Fruit fly (Drosophila melanogaster) whole organism, embryonic: ENCODE measurements around the gene CG31327.

Source experiments
- Abd-B ChIP-seq: fragments of 200-800 bp; sonication (Bioruptor generic); optimal IDR thresholded peaks from 2 replicates; lab custom pipeline; 2018; ENCODE audit warnings: missing biosample characterization, mild to moderate bottlenecking, missing genetic modification characterization, moderate library complexity
- CG10147 ChIP-seq: fragments of 200-800 bp; sonication (Bioruptor generic); optimal IDR thresholded peaks from 2 replicates; lab custom pipeline; 2019; ENCODE audit warnings: missing biosample characterization, mild to moderate bottlenecking, missing genetic modification characterization, moderate library complexity
- CG10366 ChIP-seq: fragments of 200-800 bp; sonication (Bioruptor generic); IDR thresholded peaks from 2 replicates; pipeline ENCODE4 v1.3.6; 2022; ENCODE audit warnings: missing biosample characterization, missing genetic modification characterization
- CG10543 ChIP-seq: fragments of 200-800 bp; sonication (Bioruptor generic); optimal IDR thresholded peaks from 3 replicates; lab custom pipeline; 2017; ENCODE audit warnings: missing biosample characterization, mild to moderate bottlenecking, missing genetic modification characterization, moderate library complexity
- CG11696 ChIP-seq: fragments of 200-800 bp; sonication (Bioruptor generic); IDR thresholded peaks from 2 replicates; pipeline ENCODE4 v1.3.6; 2022; ENCODE audit warnings: missing biosample characterization, missing genetic modification characterization
- CG14710 ChIP-seq: fragments of 200-800 bp; sonication (Bioruptor generic); optimal IDR thresholded peaks from 3 replicates; lab custom pipeline; 2019; ENCODE audit warnings: missing biosample characterization, mild to moderate bottlenecking, missing genetic modification characterization, moderate library complexity
- CG1602 ChIP-seq: fragments of 200-800 bp; sonication (Bioruptor generic); optimal IDR thresholded peaks from 3 replicates; lab custom pipeline; 2016; ENCODE audit warnings: missing biosample characterization, missing genetic modification characterization
- CG17186 ChIP-seq: fragments of 200-800 bp; sonication (Bioruptor generic); optimal IDR thresholded peaks from 3 replicates; lab custom pipeline; 2017; ENCODE audit warnings: missing biosample characterization, missing genetic modification reagents, missing genetic modification characterization
- CG18476 ChIP-seq: fragments of 200-800 bp; sonication (Bioruptor generic); optimal IDR thresholded peaks from 2 replicates; lab custom pipeline; 2016; ENCODE audit warnings: missing biosample characterization, mild to moderate bottlenecking, missing genetic modification characterization
- CG32767 ChIP-seq: fragments of 200-800 bp; sonication (Bioruptor generic); IDR thresholded peaks from 2 replicates; pipeline ENCODE4 v1.3.6; 2022; ENCODE audit warnings: missing biosample characterization, missing genetic modification characterization
- CG4617 ChIP-seq: fragments of 200-800 bp; sonication (Bioruptor generic); optimal IDR thresholded peaks from 3 replicates; lab custom pipeline; 2016; ENCODE audit warnings: missing biosample characterization, missing genetic modification characterization, borderline replicate concordance
- CG8089 ChIP-seq: fragments of 200-800 bp; sonication (Bioruptor generic); optimal IDR thresholded peaks from 3 replicates; lab custom pipeline; 2016; ENCODE audit warnings: missing biosample characterization, missing genetic modification characterization
- CG8290 ChIP-seq, 3 experiments: fragments of 200-800 bp; sonication (Bioruptor generic); optimal IDR thresholded peaks; 2 replicates each; lab custom pipeline; 2016 to 2019; ENCODE audit warnings: missing biosample characterization in 3 of 3, missing genetic modification characterization in 3 of 3, mild to moderate bottlenecking in 2 of 3, moderate library complexity in 1 of 3
- Dip2 ChIP-seq: fragments of 200-800 bp; sonication (Bioruptor generic); IDR thresholded peaks from 2 replicates; pipeline ENCODE4 v1.3.6; 2022; ENCODE audit warnings: missing biosample characterization, missing genetic modification characterization
- Doc3 ChIP-seq: fragments of 200-800 bp; sonication (Bioruptor generic); IDR thresholded peaks from 3 replicates; pipeline ENCODE4 v1.3.6; 2022; ENCODE audit warnings: missing biosample characterization, missing genetic modification characterization; ENCODE audit not compliant: partially characterized antibody
- E2f1 ChIP-seq: fragments of 200-800 bp; sonication (Bioruptor generic); IDR thresholded peaks from 2 replicates; pipeline ENCODE4 v1.3.6; 2022; ENCODE audit warnings: missing biosample characterization, missing genetic modification characterization
- E2f2 ChIP-seq: fragments of 200-800 bp; sonication (Bioruptor generic); IDR thresholded peaks from 2 replicates; pipeline ENCODE4 v1.3.6; 2022; ENCODE audit warnings: missing biosample characterization, missing genetic modification characterization
- Eip74EF ChIP-seq, 2 experiments: fragments of 200-800 bp in 1 of 2; fragments of >200 bp in 1 of 2; sonication (Bioruptor generic) in 1 of 2; optimal IDR thresholded peaks; 2 replicates each; lab custom pipeline; 2017 to 2019; ENCODE audit warnings: missing biosample characterization in 2 of 2, missing genetic modification characterization in 2 of 2, mild to moderate bottlenecking in 1 of 2, moderate library complexity in 1 of 2
- HLH3B ChIP-seq: fragments of 200-800 bp; sonication (Bioruptor generic); IDR thresholded peaks from 2 replicates; pipeline ENCODE4 v1.3.6; 2022; ENCODE audit warnings: missing biosample characterization, missing genetic modification characterization
- HLHmδ ChIP-seq: fragments of 200-800 bp; sonication (Bioruptor generic); optimal IDR thresholded peaks from 2 replicates; lab custom pipeline; 2018; ENCODE audit warnings: missing biosample characterization, mild to moderate bottlenecking, missing genetic modification characterization, moderate library complexity
- MTF-1 ChIP-seq: fragments of 200-800 bp; sonication (Bioruptor generic); optimal IDR thresholded peaks from 2 replicates; lab custom pipeline; 2018; ENCODE audit warnings: missing biosample characterization, mild to moderate bottlenecking, missing genetic modification characterization, borderline replicate concordance
- Nf-YA ChIP-seq: fragments of 200-800 bp; sonication (Bioruptor generic); IDR thresholded peaks from 2 replicates; pipeline ENCODE4 v1.3.6; 2022; ENCODE audit warnings: missing biosample characterization, missing genetic modification characterization
- Optix ChIP-seq: fragments of 200-800 bp; sonication (Bioruptor generic); IDR thresholded peaks from 3 replicates; pipeline ENCODE4 v1.3.6; 2022; ENCODE audit warnings: missing biosample characterization, missing genetic modification characterization
- Ptx1 ChIP-seq: fragments of 200-800 bp; sonication (Bioruptor generic); IDR thresholded peaks from 2 replicates; pipeline ENCODE4 v1.3.6; 2022; ENCODE audit warnings: missing biosample characterization, missing genetic modification characterization
- Six4 ChIP-seq: fragments of 200-800 bp; sonication (Bioruptor generic); optimal IDR thresholded peaks from 2 replicates; lab custom pipeline; 2016; ENCODE audit warnings: missing biosample characterization, missing genetic modification characterization
- YL-1 ChIP-seq: fragments of 200-800 bp; sonication (Bioruptor generic); optimal IDR thresholded peaks from 3 replicates; lab custom pipeline; 2017; ENCODE audit warnings: missing biosample characterization, mild to moderate bottlenecking, missing genetic modification characterization
- ara ChIP-seq: fragments of 200-800 bp; sonication (Bioruptor generic); IDR thresholded peaks from 2 replicates; pipeline ENCODE4 v1.3.6; 2022; ENCODE audit warnings: missing biosample characterization, missing genetic modification characterization
- bigmax ChIP-seq: fragments of 200-800 bp; sonication (Bioruptor generic); optimal IDR thresholded peaks from 2 replicates; lab custom pipeline; 2018; ENCODE audit warnings: missing biosample characterization, mild to moderate bottlenecking, missing genetic modification characterization
- br ChIP-seq: fragments of >200 bp; optimal IDR thresholded peaks from 2 replicates; lab custom pipeline; 2017
- cas ChIP-seq: fragments of 200-800 bp; sonication (Bioruptor generic); IDR thresholded peaks from 2 replicates; pipeline ENCODE4 v1.3.6; 2022; ENCODE audit warnings: missing biosample characterization, missing genetic modification characterization
- corto ChIP-seq: fragments of 200-800 bp; sonication (Bioruptor generic); optimal IDR thresholded peaks from 2 replicates; lab custom pipeline; 2016; ENCODE audit warnings: missing biosample characterization, mild to moderate bottlenecking, missing genetic modification characterization, moderate library complexity
- exex ChIP-seq: fragments of 200-800 bp; sonication (Bioruptor generic); optimal IDR thresholded peaks from 4 replicates; lab custom pipeline; 2018; ENCODE audit warnings: missing biosample characterization, mild to moderate bottlenecking, missing genetic modification characterization, moderate library complexity
- eyg ChIP-seq: fragments of 200-800 bp; sonication (Bioruptor generic); optimal IDR thresholded peaks from 3 replicates; lab custom pipeline; 2016; ENCODE audit warnings: missing biosample characterization, missing genetic modification characterization
- fu2 ChIP-seq: fragments of 200-800 bp; sonication (Bioruptor generic); optimal IDR thresholded peaks from 2 replicates; lab custom pipeline; 2016; ENCODE audit warnings: missing biosample characterization, missing genetic modification characterization
- kah ChIP-seq: fragments of 200-800 bp; sonication (Bioruptor generic); optimal IDR thresholded peaks from 2 replicates; lab custom pipeline; 2018; ENCODE audit warnings: missing biosample characterization, mild to moderate bottlenecking, missing genetic modification characterization
- ken ChIP-seq: fragments of 200-800 bp; sonication (Bioruptor generic); IDR thresholded peaks from 3 replicates; pipeline ENCODE4 v1.3.6; 2022; ENCODE audit warnings: missing biosample characterization, missing genetic modification characterization
- lola ChIP-seq, 3 experiments: fragments of >200 bp in 2 of 3; fragments of 200-800 bp in 1 of 3; sonication (Bioruptor generic) in 1 of 3; optimal IDR thresholded peaks; 2 replicates each; lab custom pipeline; 2017 to 2019; ENCODE audit warnings: missing biosample characterization in 3 of 3, missing genetic modification characterization in 3 of 3, mild to moderate bottlenecking in 1 of 3, moderate library complexity in 1 of 3
- nau ChIP-seq: fragments of 200-800 bp; sonication (Bioruptor generic); optimal IDR thresholded peaks from 3 replicates; lab custom pipeline; 2017; ENCODE audit warnings: missing biosample characterization, mild to moderate bottlenecking, missing genetic modification characterization, missing genetic modification reagents
- nerfin-1 ChIP-seq: fragments of 200-800 bp; sonication (Bioruptor generic); optimal IDR thresholded peaks from 3 replicates; lab custom pipeline; 2019; ENCODE audit warnings: missing biosample characterization, mild to moderate bottlenecking, missing genetic modification characterization, moderate library complexity
- nmo ChIP-seq: fragments of 200-800 bp; sonication (Bioruptor generic); optimal IDR thresholded peaks from 2 replicates; lab custom pipeline; 2018; ENCODE audit warnings: missing biosample characterization, mild to moderate bottlenecking, missing genetic modification characterization, moderate library complexity
- pum ChIP-seq: fragments of 200-800 bp; sonication (Bioruptor generic); optimal IDR thresholded peaks from 2 replicates; lab custom pipeline; 2016; ENCODE audit warnings: missing biosample characterization, missing genetic modification characterization
- sc ChIP-seq, 3 experiments: fragments of >200 bp in 2 of 3; fragments of 200-800 bp in 1 of 3; sonication (Bioruptor generic) in 1 of 3; optimal IDR thresholded peaks; 2 replicates in 2 of 3; 3 replicates in 1 of 3; lab custom pipeline; 2017; ENCODE audit warnings: mild to moderate bottlenecking in 1 of 3, missing biosample characterization in 1 of 3, missing genetic modification characterization in 1 of 3, missing genetic modification reagents in 1 of 3
- sens ChIP-seq: fragments of 200-800 bp; sonication (Bioruptor generic); peaks from one replicate; lab custom pipeline; 2016; ENCODE audit warnings: missing biosample characterization, missing genetic modification characterization
- seq ChIP-seq: fragments of 200-800 bp; sonication (Bioruptor generic); IDR thresholded peaks from 2 replicates; pipeline ENCODE4 v1.3.6; 2022; ENCODE audit warnings: missing biosample characterization, missing genetic modification characterization
- sr ChIP-seq: fragments of 200-800 bp; sonication (Bioruptor generic); IDR thresholded peaks from 3 replicates; pipeline ENCODE4 v1.3.6; 2022; ENCODE audit warnings: missing biosample characterization, missing genetic modification characterization
- ttk ChIP-seq: fragments of 200-800 bp; sonication (Bioruptor generic); IDR thresholded peaks from 2 replicates; pipeline ENCODE4 v2.1.2; 2022; ENCODE audit warnings: missing biosample characterization, missing genetic modification characterization
- tx ChIP-seq: fragments of 200-800 bp; sonication (Bioruptor generic); optimal IDR thresholded peaks from 2 replicates; lab custom pipeline; 2016; ENCODE audit warnings: missing biosample characterization, missing genetic modification characterization
- vvl ChIP-seq: fragments of 200-800 bp; sonication (Bioruptor generic); IDR thresholded peaks from 2 replicates; pipeline ENCODE4 v1.3.6; 2022; ENCODE audit warnings: missing biosample characterization, missing genetic modification characterization
- yki ChIP-seq: fragments of >200 bp; optimal IDR thresholded peaks from 3 replicates; lab custom pipeline; 2018

CG31327 gene

DNA sequence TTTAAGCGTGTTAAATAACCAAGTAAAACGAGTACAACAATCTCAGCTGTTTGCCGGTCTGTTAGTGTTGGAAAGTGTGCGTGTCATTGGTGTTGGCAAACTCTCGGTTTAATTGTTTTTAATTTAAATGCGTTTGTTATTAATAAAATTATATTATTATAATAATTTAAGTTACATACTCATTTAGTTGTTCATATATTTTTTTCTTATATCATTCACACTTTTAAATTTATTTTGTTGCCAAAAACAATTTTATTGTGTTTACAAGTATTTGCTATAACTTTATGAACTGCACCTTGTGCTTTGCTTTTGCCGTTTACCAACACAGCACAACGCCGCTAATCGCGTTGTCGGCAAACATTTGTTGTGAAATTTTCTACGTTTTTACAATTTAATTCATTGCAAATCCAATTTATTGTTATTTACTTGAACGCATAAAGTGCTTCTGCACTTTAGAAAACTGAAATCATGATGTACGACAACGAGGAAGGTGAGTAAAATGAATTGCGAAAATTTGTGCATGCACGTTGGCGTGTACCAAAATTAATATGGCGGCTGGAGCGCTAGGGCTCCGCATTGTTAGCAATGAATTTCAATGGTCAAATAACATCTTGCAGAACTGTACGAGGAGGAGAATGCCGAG, 34.5 kb downstream of the CG31327 start, which contains the start of the genes 140up and Polr2B (continued):
- TF ChIP-seq seq (peak; percentile 81), tx (GFP tag; lab: Kevin White, UChicago) (peak; percentile 71), lola (GFP tag; optimal IDR thresholded peaks at IDR 0.05; lab: Kevin White, UChicago) (peak in 1 of 3 experiments; percentile 93), Optix (no peak; the same call in 1 of the 3 replicates), CG11696 (peak; percentile 69), sens (GFP tag; lab: Kevin White, UChicago) (peak; percentile 95), Dip2 (GFP tag; lab: Robert Waterston, UW) (peak; percentile 44; the same call in 1 of the 2 replicates), HLH3B (GFP tag; lab: Robert Waterston, UW) (peak; percentile 90), corto (GFP tag; lab: Kevin White, UChicago) (peak; percentile 58), CG10147 (GFP tag; lab: Kevin White, UChicago) (peak; percentile 88), CG17186 (peak; percentile 12), ttk (GFP tag; lab: Robert Waterston, UW) (peak; percentile 89), exex (peak; percentile 73), yki (lab: Kevin White, UChicago) (no peak), Nf-YA (GFP tag; lab: Robert Waterston, UW) (peak; percentile 79), pum (peak; percentile 83), vvl (peak; percentile 96), eyg (GFP tag; lab: Kevin White, UChicago) (peak; percentile 38), Abd-B (GFP tag; lab: Kevin White, UChicago) (peak; percentile 95), MTF-1 (GFP tag; lab: Kevin White, UChicago) (peak; percentile 67), sc (optimal IDR thresholded peaks at IDR 0.05; lab: Kevin White, UChicago) (no peak), sc (GFP tag; optimal IDR thresholded peaks at IDR 0.05; lab: Kevin White, UChicago) (peak; percentile 88), CG32767 (GFP tag; lab: Robert Waterston, UW) (peak; percentile 86), Doc3 (GFP tag; lab: Robert Waterston, UW) (no peak), E2f2 (GFP tag; lab: Robert Waterston, UW) (peak; percentile 70), HLHmδ (GFP tag; lab: Kevin White, UChicago) (no peak), br (lab: Kevin White, UChicago) (no peak), Six4 (peak; percentile 89), Ptx1 (peak; percentile 97), CG14710 (tag; lab: Kevin White, UChicago) (peak; percentile 95), fu2 (peak; percentile 73), CG10366 (GFP tag; lab: Robert Waterston, UW) (peak; percentile 91), nerfin-1 (tag; lab: Kevin White, UChicago) (peak; percentile 90), nmo (GFP tag; lab: Kevin White, UChicago) (peak; percentile 95), CG8089 (GFP tag; lab: Kevin White, UChicago) (peak; percentile 68), Eip74EF (GFP tag; optimal IDR thresholded peaks at IDR 0.05; lab: Kevin White, UChicago) (no peak), CG1602 (peak; percentile 94), E2f1 (GFP tag; lab: Robert Waterston, UW) (peak; percentile 93), sr (peak; percentile 44; the same call in 1 of the 3 replicates), CG8290 (GFP tag; optimal IDR thresholded peaks at IDR 0.05; lab: Kevin White, UChicago) (peak; percentile 87), CG8290 (tag; optimal IDR thresholded peaks at IDR 0.05; lab: Kevin White, UChicago) (peak in 1 of 2 experiments; percentile 68), cas (GFP tag; lab: Robert Waterston, UW) (peak; percentile 78), YL-1 (GFP tag; lab: Kevin White, UChicago) (peak; percentile 88), CG4617 (GFP tag; lab: Kevin White, UChicago) (peak; percentile 96), CG10543 (GFP tag; lab: Kevin White, UChicago) (peak; percentile 93), ara (GFP tag; lab: Robert Waterston, UW) (peak; percentile 91), bigmax (GFP tag; lab: Kevin White, UChicago) (peak; percentile 3), ken (GFP tag; lab: Robert Waterston, UW) (peak; percentile 92; the same call in 2 of the 3 replicates), CG18476 (GFP tag; lab: Kevin White, UChicago) (peak; percentile 93), kah (GFP tag; lab: Kevin White, UChicago) (peak; percentile 76), nau (peak; percentile 76)
